Fruit fly (Drosophila melanogaster): Measurements from ENCODE around the gene CG46435.

dm6 chr3L:19496600-19496999 lies 48.3 kb upstream of the CG46435 start:
- TF ChIP-seq toe (GFP tag; optimal IDR thresholded peaks at IDR 0.05), result no peak
- TF ChIP-seq tj (GFP tag; optimal IDR thresholded peaks at IDR 0.05), result no peak
- no peak for TF ChIP-seq Hr96 (GFP tag; optimal IDR thresholded peaks at IDR 0.05)
- no peak for TF ChIP-seq CG33017 (tag; optimal IDR thresholded peaks at IDR 0.05)
- TF ChIP-seq CG5204 (GFP tag; optimal IDR thresholded peaks at IDR 0.05), result no peak
